Fruit fly (Drosophila melanogaster): ENCODE results near the gene daw.

The daw gene

DNA sequence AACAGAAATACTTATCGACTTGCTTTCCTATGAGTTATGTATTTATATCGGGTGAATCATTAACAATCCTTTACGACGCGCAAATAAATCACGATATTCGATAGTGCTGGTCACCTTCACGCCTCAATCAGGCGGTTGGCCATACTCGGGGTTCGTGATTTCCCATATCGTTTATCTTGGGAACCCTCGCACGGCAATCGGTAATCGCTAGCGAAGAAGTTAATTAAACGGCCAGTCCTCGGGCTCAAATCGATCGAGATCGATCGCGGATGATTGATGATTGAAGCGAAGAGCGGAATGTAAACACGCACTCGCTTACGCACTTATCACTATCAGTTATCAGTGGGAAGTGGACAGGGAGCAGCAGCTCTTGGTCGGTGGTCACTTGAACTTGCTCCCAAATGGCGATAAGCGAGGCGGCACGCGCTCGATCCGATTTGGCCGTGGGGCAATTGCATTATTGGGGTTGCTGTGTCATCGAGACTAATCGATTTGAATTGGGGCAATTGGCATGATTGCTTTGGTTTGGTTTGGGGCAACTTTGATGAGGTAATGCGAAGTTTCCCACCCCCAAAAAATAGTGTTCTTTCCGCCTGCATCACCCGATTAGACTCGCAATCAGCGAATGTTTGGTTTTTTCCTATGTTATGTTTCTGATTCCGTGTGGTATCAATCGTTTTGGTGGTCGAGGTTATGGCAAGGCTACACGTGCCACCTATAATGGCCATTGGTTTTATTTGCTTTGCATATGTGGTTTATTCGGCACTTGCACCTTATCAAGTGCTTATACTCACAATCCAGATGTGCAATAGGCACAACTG, 3.9 kb upstream of the daw start (continued):
- TF ChIP-seq CG3995 (GFP tag; optimal IDR thresholded peaks at IDR 0.05): peak; percentile 66
- no peak for TF ChIP-seq CG7372 (GFP tag; IDR thresholded peaks at IDR 0.05)
- no peak for TF ChIP-seq chm (GFP tag; IDR thresholded peaks at IDR 0.05)
- TF ChIP-seq Ravus (GFP tag; IDR thresholded peaks at IDR 0.05): no peak
- peak; percentile 83 for TF ChIP-seq cwo (GFP tag; optimal IDR thresholded peaks at IDR 0.05)
- TF ChIP-seq CG7987 (GFP tag; optimal IDR thresholded peaks at IDR 0.05): peak; percentile 82
- no peak for TF ChIP-seq CG9727 (GFP tag; optimal IDR thresholded peaks at IDR 0.05)
- TF ChIP-seq CG10274 (GFP tag; optimal IDR thresholded peaks at IDR 0.05): no peak
- TF ChIP-seq CG9817 (tag; optimal IDR thresholded peaks at IDR 0.05): no peak
- TF ChIP-seq chinmo (GFP tag; IDR thresholded peaks at IDR 0.05; ENCODE audit: partially characterized antibody): 0 out of 4 replicates have a peak, but pooled peaks have one; percentile 45
- TF ChIP-seq Bdp1 (GFP tag; optimal IDR thresholded peaks at IDR 0.05): no peak
- no peak for TF ChIP-seq org-1 (GFP tag; optimal IDR thresholded peaks at IDR 0.05)
- peak; percentile 98 for TF ChIP-seq grn (GFP tag; optimal IDR thresholded peaks at IDR 0.05)
- no peak for TF ChIP-seq CG14441 (GFP tag; IDR thresholded peaks at IDR 0.05)
- TF ChIP-seq ci (GFP tag; IDR thresholded peaks at IDR 0.05): no peak
- TF ChIP-seq Hey (tag; optimal IDR thresholded peaks at IDR 0.05): peak; percentile 83
- no peak for TF ChIP-seq dimm (GFP tag; IDR thresholded peaks at IDR 0.05)
- no peak for TF ChIP-seq hth (optimal IDR thresholded peaks at IDR 0.05)
- TF ChIP-seq bbx (GFP tag; IDR thresholded peaks at IDR 0.05; ENCODE audit: partially characterized antibody): no peak
- no peak for TF ChIP-seq gem (tag; optimal IDR thresholded peaks at IDR 0.05)
- no peak for TF ChIP-seq CG2116 (GFP tag; optimal IDR thresholded peaks at IDR 0.05)
- no peak for TF ChIP-seq CG30403 (GFP tag; optimal IDR thresholded peaks at IDR 0.05)
- TF ChIP-seq CG1792 (GFP tag; optimal IDR thresholded peaks at IDR 0.05): no peak
- TF ChIP-seq Pdp1 (GFP tag; optimal IDR thresholded peaks at IDR 0.05): peak in 1 of 2 experiments; percentile 25
- TF ChIP-seq schlank (tag; optimal IDR thresholded peaks at IDR 0.05): no peak
- no peak for TF ChIP-seq CG17912 (GFP tag; optimal IDR thresholded peaks at IDR 0.05)
- TF ChIP-seq CG18599 (GFP tag; optimal IDR thresholded peaks at IDR 0.05): peak; percentile 44
- TF ChIP-seq Aef1 (GFP tag; IDR thresholded peaks at IDR 0.05): no peak
- no peak for TF ChIP-seq p53 (GFP tag; optimal IDR thresholded peaks at IDR 0.05)
- TF ChIP-seq H2.0 (GFP tag; IDR thresholded peaks at IDR 0.05): no peak
- TF ChIP-seq psq (GFP tag; optimal IDR thresholded peaks at IDR 0.05): no peak
- no peak for TF ChIP-seq CG2875 (GFP tag; optimal IDR thresholded peaks at IDR 0.05)
- TF ChIP-seq CG7963 (GFP tag; IDR thresholded peaks at IDR 0.05; ENCODE audit: partially characterized antibody): no peak
- no peak for TF ChIP-seq CG4282 (GFP tag; optimal IDR thresholded peaks at IDR 0.05)
- no peak for TF ChIP-seq CG15696 (tag; optimal IDR thresholded peaks at IDR 0.05)
- no peak for TF ChIP-seq CG14014 (GFP tag; IDR thresholded peaks at IDR 0.05)
- TF ChIP-seq ATbp (GFP tag; optimal IDR thresholded peaks at IDR 0.05): no peak
- no peak for TF ChIP-seq ken (GFP tag; IDR thresholded peaks at IDR 0.05)
- no peak for TF ChIP-seq Antp (GFP tag; optimal IDR thresholded peaks at IDR 0.05)
- TF ChIP-seq CG5245 (GFP tag; optimal IDR thresholded peaks at IDR 0.05): no peak
- no peak for TF ChIP-seq CG6813 (GFP tag; optimal IDR thresholded peaks at IDR 0.05)
- no peak for TF ChIP-seq CG9215 (GFP tag; IDR thresholded peaks at IDR 0.05)
- no peak for TF ChIP-seq tx (GFP tag; optimal IDR thresholded peaks at IDR 0.05)
- no peak for TF ChIP-seq Adf1 (GFP tag; IDR thresholded peaks at IDR 0.05)
- no peak for TF ChIP-seq CG1832 (GFP tag; optimal IDR thresholded peaks at IDR 0.05)
- no peak for TF ChIP-seq CG13296 (GFP tag; optimal IDR thresholded peaks at IDR 0.05)
- TF ChIP-seq CG12659 (GFP tag; optimal IDR thresholded peaks at IDR 0.05): no peak
- no peak for TF ChIP-seq Rx (GFP tag; IDR thresholded peaks at IDR 0.05)
- no peak for TF ChIP-seq HLHmδ (GFP tag; optimal IDR thresholded peaks at IDR 0.05)
- no peak for TF ChIP-seq luna (GFP tag; optimal IDR thresholded peaks at IDR 0.05)

All from whole organism, embryonic.